Fruit fly (Drosophila melanogaster): Measurements from ENCODE around the gene orion.

The orion gene

DNA sequence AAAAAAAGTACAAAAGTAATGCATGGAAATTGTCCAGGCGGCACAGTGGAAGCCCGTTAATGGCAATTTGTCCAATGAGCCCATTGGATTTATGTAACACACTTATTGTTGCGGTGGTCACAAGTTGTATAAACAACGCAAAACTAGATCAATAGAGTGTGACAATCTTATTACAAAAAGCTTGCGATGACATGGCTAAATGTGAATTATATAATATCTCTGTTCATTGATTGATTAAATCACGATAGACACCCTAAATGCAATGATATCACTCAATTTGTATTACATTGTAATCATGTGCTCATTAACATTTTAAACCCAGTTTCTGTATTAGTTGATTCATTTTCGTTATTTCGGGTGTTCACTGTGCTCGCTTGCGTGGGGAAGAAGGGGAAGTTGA is 31.3 kb upstream of the orion start:
- TF ChIP-seq Pif1A (GFP tag; optimal IDR thresholded peaks at IDR 0.05) (peak; percentile 51), CG4496 (GFP tag; IDR thresholded peaks at IDR 0.05) (peak; percentile 32; the same call in 2 of the 3 replicates), CG14655 (GFP tag; optimal IDR thresholded peaks at IDR 0.05) (peak; percentile 62), CG13204 (GFP tag; optimal IDR thresholded peaks at IDR 0.05) (no peak), Pif1B (GFP tag; optimal IDR thresholded peaks at IDR 0.05) (peak; percentile 13), Snoo (tag; optimal IDR thresholded peaks at IDR 0.05) (peak; percentile 16), gl (tag; optimal IDR thresholded peaks at IDR 0.05) (no peak), CG9948 (tag; optimal IDR thresholded peaks at IDR 0.05) (peak; percentile 39), EcR (GFP tag; optimal IDR thresholded peaks at IDR 0.05) (no peak), CG12605 (GFP tag; IDR thresholded peaks at IDR 0.05) (no peak), CG17806 (tag; optimal IDR thresholded peaks at IDR 0.05) (peak; percentile 12), CG34367 (tag; optimal IDR thresholded peaks at IDR 0.05) (peak; percentile 30), CG10348 (GFP tag; IDR thresholded peaks at IDR 0.05) (no peak), CG8301 (tag; optimal IDR thresholded peaks at IDR 0.05) (peak; percentile 61), Ets98B (GFP tag; IDR thresholded peaks at IDR 0.05) (no peak), D1 (tag; optimal IDR thresholded peaks at IDR 0.05) (no peak), CG8159 (tag; optimal IDR thresholded peaks at IDR 0.05) (peak; percentile 40), CG32121 (GFP tag; IDR thresholded peaks at IDR 0.05) (0 out of 2 replicates have a peak, but pooled peaks have one; percentile 22), CG15710 (tag; optimal IDR thresholded peaks at IDR 0.05) (peak; percentile 50), fd96Ca (GFP tag; IDR thresholded peaks at IDR 0.05) (no peak), rn (GFP tag; IDR thresholded peaks at IDR 0.05) (no peak)

DNA sequence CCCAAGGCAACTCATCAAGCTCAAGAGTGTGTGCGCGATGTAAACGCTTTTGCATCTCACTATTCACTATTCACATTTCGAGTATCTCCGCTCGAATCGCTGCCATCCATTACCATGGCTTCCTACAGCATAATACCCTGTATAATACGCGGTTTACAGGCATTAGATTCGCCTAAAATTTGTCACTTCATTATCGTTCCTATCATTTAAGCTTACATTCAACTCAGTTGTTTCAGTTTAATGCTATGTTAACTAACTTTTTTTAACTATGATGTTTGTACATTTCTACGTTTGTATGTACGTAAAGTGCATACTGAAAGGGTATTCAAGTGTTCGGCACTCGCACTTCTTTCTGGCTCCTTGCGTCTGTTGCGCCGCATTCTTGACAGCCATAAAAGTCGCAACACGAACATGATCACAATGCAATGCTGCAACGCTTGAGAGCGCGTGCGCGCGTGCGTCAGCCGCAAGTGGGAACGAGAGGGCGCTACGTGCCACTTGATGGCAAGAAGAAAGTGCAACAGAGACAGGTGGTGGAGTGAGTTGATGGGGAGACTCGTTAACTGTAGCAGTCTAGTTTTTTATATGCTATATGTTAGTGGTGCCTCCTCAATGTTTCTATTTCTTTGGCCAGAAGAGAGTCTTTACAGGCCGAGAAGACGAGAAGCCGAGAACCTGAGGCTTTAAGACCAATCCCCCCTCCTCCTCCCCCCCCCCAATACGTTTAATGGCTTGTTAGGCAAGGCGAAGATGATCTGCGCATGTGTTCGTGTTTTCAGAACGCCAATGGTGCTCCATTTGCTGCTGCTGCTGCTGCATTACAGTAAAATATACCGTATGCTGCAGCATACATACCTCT is 30.5 kb upstream of the orion start:
- TF ChIP-seq CG4496 (GFP tag; IDR thresholded peaks at IDR 0.05) = peak; percentile 19; the same call in 1 of the 3 replicates
- TF ChIP-seq CG34367 (tag; optimal IDR thresholded peaks at IDR 0.05) = no peak
- peak; percentile 14 for TF ChIP-seq CG8301 (tag; optimal IDR thresholded peaks at IDR 0.05)
- no peak for TF ChIP-seq CG12605 (GFP tag; IDR thresholded peaks at IDR 0.05)
- TF ChIP-seq Pif1A (GFP tag; optimal IDR thresholded peaks at IDR 0.05) = peak; percentile 1
- no peak for TF ChIP-seq Pif1B (GFP tag; optimal IDR thresholded peaks at IDR 0.05)
- TF ChIP-seq CG32121 (GFP tag; IDR thresholded peaks at IDR 0.05) = no peak
- no peak for TF ChIP-seq CG15710 (tag; optimal IDR thresholded peaks at IDR 0.05)
- peak; percentile 1 for TF ChIP-seq CG8159 (tag; optimal IDR thresholded peaks at IDR 0.05)
- peak; percentile 45 for TF ChIP-seq CG13204 (GFP tag; optimal IDR thresholded peaks at IDR 0.05)
- TF ChIP-seq gl (tag; optimal IDR thresholded peaks at IDR 0.05) = no peak
- no peak for TF ChIP-seq fd96Ca (GFP tag; IDR thresholded peaks at IDR 0.05)

DNA sequence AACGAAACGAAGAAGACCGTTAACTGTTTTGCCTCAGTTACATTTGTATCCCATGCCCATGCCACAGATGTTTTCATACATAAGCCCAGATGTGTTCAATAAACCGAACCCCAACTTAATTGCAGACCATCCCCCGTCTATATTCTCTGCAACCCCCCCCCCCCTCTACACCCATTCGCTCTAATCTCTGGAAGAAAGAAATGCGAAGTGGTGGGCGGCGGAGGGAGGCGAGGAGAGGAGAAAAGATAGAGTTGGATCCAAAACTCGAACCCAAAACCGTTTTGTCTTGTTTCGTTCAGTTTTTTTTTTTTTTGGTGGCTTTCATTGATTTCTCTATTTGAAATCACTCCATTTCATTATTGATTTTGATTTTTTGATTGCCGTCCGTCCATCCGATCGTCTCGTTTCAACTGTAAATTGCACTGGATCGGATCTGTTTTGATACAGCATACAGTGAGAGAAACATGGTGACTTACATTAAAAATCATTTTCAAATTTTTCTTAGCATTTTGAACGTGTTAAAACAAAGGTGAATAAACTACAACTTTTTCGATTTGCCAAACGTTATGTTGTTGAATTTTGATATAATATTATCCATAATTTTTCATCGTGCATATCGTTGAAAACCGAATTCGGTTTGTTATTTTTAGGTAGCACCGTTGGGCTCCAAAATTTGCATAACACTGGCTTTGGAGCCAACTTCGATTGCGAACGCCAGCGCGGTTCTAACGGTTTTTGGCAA is 29.0 kb upstream of the orion start:
- TF ChIP-seq gl (tag; optimal IDR thresholded peaks at IDR 0.05) (no peak), CG12605 (GFP tag; IDR thresholded peaks at IDR 0.05) (no peak), D1 (tag; optimal IDR thresholded peaks at IDR 0.05) (no peak), CG17806 (tag; optimal IDR thresholded peaks at IDR 0.05) (peak; percentile 29), Ets98B (GFP tag; IDR thresholded peaks at IDR 0.05) (peak; percentile 46), CG8301 (tag; optimal IDR thresholded peaks at IDR 0.05) (peak; percentile 26), EcR (GFP tag; optimal IDR thresholded peaks at IDR 0.05) (no peak), Pif1B (GFP tag; optimal IDR thresholded peaks at IDR 0.05) (peak; percentile 20), CG13204 (GFP tag; optimal IDR thresholded peaks at IDR 0.05) (no peak), CG10348 (GFP tag; IDR thresholded peaks at IDR 0.05) (no peak), CG32121 (GFP tag; IDR thresholded peaks at IDR 0.05) (no peak), rn (GFP tag; IDR thresholded peaks at IDR 0.05) (0 out of 2 replicates have a peak, but pooled peaks have one; percentile 25), CG15710 (tag; optimal IDR thresholded peaks at IDR 0.05) (no peak), CG34367 (tag; optimal IDR thresholded peaks at IDR 0.05) (peak; percentile 8), CG9948 (tag; optimal IDR thresholded peaks at IDR 0.05) (peak; percentile 16), fd96Ca (GFP tag; IDR thresholded peaks at IDR 0.05) (no peak), Snoo (tag; optimal IDR thresholded peaks at IDR 0.05) (peak; percentile 2), CG4496 (GFP tag; IDR thresholded peaks at IDR 0.05) (peak; percentile 53; the same call in 2 of the 3 replicates), Pif1A (GFP tag; optimal IDR thresholded peaks at IDR 0.05) (peak; percentile 28), CG8159 (tag; optimal IDR thresholded peaks at IDR 0.05) (no peak), CG14655 (GFP tag; optimal IDR thresholded peaks at IDR 0.05) (peak; percentile 36)

DNA sequence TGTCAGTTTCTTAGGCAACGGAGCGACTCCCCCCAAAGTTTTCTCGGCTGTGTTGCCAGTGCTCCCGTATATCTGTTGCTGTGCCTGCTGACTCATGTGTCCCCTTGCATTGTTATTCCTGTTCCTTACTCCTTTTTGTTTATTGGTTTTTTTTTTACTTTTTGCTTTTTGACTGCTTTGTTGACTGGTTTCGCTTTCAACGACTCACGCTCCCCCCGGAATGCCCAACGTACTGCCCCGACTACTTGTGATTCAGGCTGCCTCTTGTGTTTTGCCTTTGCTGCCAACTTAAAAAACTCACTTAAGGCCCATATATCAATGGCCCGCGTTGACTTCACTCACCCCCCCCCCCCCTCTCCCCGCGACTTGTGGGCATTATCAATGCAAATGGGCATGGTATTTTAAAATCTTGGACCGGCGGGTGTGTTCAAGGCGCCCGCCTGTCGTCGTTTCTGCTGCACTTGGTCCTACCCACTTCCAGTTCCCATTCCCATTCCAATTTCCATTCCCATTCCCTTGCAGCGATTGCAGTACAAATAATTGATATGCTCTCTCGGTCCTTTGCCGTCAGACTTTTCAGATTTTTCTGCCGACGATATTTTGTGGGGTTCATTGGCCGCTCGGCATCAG is 26.7 kb upstream of the orion start:
- TF ChIP-seq CG17806 (tag; optimal IDR thresholded peaks at IDR 0.05) (peak; percentile 23), CG13204 (GFP tag; optimal IDR thresholded peaks at IDR 0.05) (peak; percentile 69), CG8159 (tag; optimal IDR thresholded peaks at IDR 0.05) (peak; percentile 39), rn (GFP tag; IDR thresholded peaks at IDR 0.05) (no peak), CG34367 (tag; optimal IDR thresholded peaks at IDR 0.05) (peak; percentile 7), CG4496 (GFP tag; IDR thresholded peaks at IDR 0.05) (no peak), EcR (GFP tag; optimal IDR thresholded peaks at IDR 0.05) (peak; percentile 82), CG14655 (GFP tag; optimal IDR thresholded peaks at IDR 0.05) (no peak), gl (tag; optimal IDR thresholded peaks at IDR 0.05) (peak; percentile 71), CG15710 (tag; optimal IDR thresholded peaks at IDR 0.05) (peak; percentile 29), CG10348 (GFP tag; IDR thresholded peaks at IDR 0.05) (no peak), Snoo (tag; optimal IDR thresholded peaks at IDR 0.05) (peak; percentile 23), CG9948 (tag; optimal IDR thresholded peaks at IDR 0.05) (no peak), D1 (tag; optimal IDR thresholded peaks at IDR 0.05) (no peak), Pif1A (GFP tag; optimal IDR thresholded peaks at IDR 0.05) (no peak), Ets98B (GFP tag; IDR thresholded peaks at IDR 0.05) (no peak)

All from whole organism, pupa.